Worm (Caenorhabditis elegans) whole organism, late embryonic: ENCODE results near the gene dpy-31.
A peak's percentile ranks its signal among the peaks of the same experiment; 100 is the strongest.

ENCODE experiments used
- C08G9.2 ChIP-seq: sonication (generic microtip); optimal IDR thresholded peaks from 2 replicates; lab custom pipeline; 2016; ENCODE audit warnings: mild to moderate bottlenecking, missing genetic modification characterization, moderate library complexity, missing compliant biosample characterization
- C38D4.7 ChIP-seq: fragments of 200-800 bp; sonication (Bioruptor generic); optimal IDR thresholded peaks from 2 replicates; lab custom pipeline; 2018; ENCODE audit warnings: mild to moderate bottlenecking, missing genetic modification characterization, moderate library complexity, missing compliant biosample characterization
- F13H6.1 ChIP-seq: sonication (generic microtip); optimal IDR thresholded peaks from 2 replicates; lab custom pipeline; 2016; ENCODE audit warnings: missing genetic modification characterization, missing compliant biosample characterization
- K02D7.2 ChIP-seq: sonication (generic microtip); optimal IDR thresholded peaks from 2 replicates; lab custom pipeline; 2017; ENCODE audit warnings: mild to moderate bottlenecking, missing genetic modification characterization, missing compliant biosample characterization
- Y22D7AL.16 ChIP-seq: sonication (generic microtip); optimal IDR thresholded peaks from 2 replicates; lab custom pipeline; 2016; ENCODE audit warnings: missing genetic modification characterization, missing compliant biosample characterization
- ahr-1 ChIP-seq: sonication (generic microtip); optimal IDR thresholded peaks from 2 replicates; lab custom pipeline; 2016; ENCODE audit warnings: missing genetic modification characterization, missing compliant biosample characterization
- ceh-18 ChIP-seq: sonication (generic microtip); optimal IDR thresholded peaks from 2 replicates; lab custom pipeline; 2016; ENCODE audit warnings: missing genetic modification characterization, missing compliant biosample characterization
- ceh-2 ChIP-seq: sonication (generic microtip); optimal IDR thresholded peaks from 2 replicates; lab custom pipeline; 2016; ENCODE audit warnings: missing genotype, missing genetic modification characterization, missing compliant biosample characterization
- ceh-22 ChIP-seq: sonication (generic microtip); optimal IDR thresholded peaks from 2 replicates; lab custom pipeline; 2017; ENCODE audit warnings: missing biosample characterization, missing genetic modification characterization
- ceh-24 ChIP-seq: sonication (generic microtip); optimal IDR thresholded peaks from 2 replicates; lab custom pipeline; 2016; ENCODE audit warnings: mild to moderate bottlenecking, missing genetic modification characterization, missing compliant biosample characterization
- ceh-30 ChIP-seq: fragments of 150-350 bp; optimal IDR thresholded peaks from 2 replicates; lab custom pipeline; 2014; ENCODE audit warnings: missing biosample characterization, missing genetic modification characterization
- ceh-31 ChIP-seq: sonication (generic microtip); optimal IDR thresholded peaks from 2 replicates; lab custom pipeline; 2016; ENCODE audit warnings: missing genetic modification characterization, missing compliant biosample characterization
- ceh-34 ChIP-seq: sonication (generic microtip); optimal IDR thresholded peaks from 2 replicates; lab custom pipeline; 2016; ENCODE audit warnings: mild to moderate bottlenecking, missing genetic modification characterization, missing compliant biosample characterization
- ceh-6 ChIP-seq: fragments of 200-800 bp; sonication (Bioruptor generic); optimal IDR thresholded peaks from 2 replicates; lab custom pipeline; 2018; ENCODE audit warnings: mild to moderate bottlenecking, missing genetic modification characterization, missing compliant biosample characterization
- dmd-4 ChIP-seq: sonication (generic microtip); optimal IDR thresholded peaks from 2 replicates; lab custom pipeline; 2016; ENCODE audit warnings: borderline replicate concordance, missing genetic modification characterization, missing compliant biosample characterization
- dve-1 ChIP-seq: sonication (generic microtip); optimal IDR thresholded peaks from 2 replicates; lab custom pipeline; 2017; ENCODE audit warnings: antibody characterized with exemption, mild to moderate bottlenecking, missing genetic modification characterization, missing compliant biosample characterization
- elt-2 ChIP-seq: sonication (generic microtip); optimal IDR thresholded peaks from 2 replicates; lab custom pipeline; 2016; ENCODE audit warnings: missing genetic modification reagents, missing genetic modification characterization, missing compliant biosample characterization
- elt-4 ChIP-seq: sonication (generic microtip); optimal IDR thresholded peaks from 2 replicates; lab custom pipeline; 2016; ENCODE audit warnings: missing genetic modification characterization, missing compliant biosample characterization
- ets-4 ChIP-seq: sonication (generic microtip); optimal IDR thresholded peaks from 2 replicates; lab custom pipeline; 2016; ENCODE audit warnings: missing genetic modification characterization, missing compliant biosample characterization
- eyg-1 ChIP-seq: sonication (generic microtip); optimal IDR thresholded peaks from 2 replicates; lab custom pipeline; 2016; ENCODE audit warnings: missing genotype, missing genetic modification characterization, missing compliant biosample characterization
- fkh-10 ChIP-seq: fragments of 150-350 bp; optimal IDR thresholded peaks from 2 replicates; lab custom pipeline; 2014; ENCODE audit warnings: missing biosample characterization, missing genetic modification reagents, missing genetic modification characterization
- hlh-30 ChIP-seq: sonication (generic microtip); optimal IDR thresholded peaks from 2 replicates; lab custom pipeline; 2017; ENCODE audit warnings: antibody characterized with exemption, missing genetic modification characterization, missing compliant biosample characterization; ENCODE audit not compliant: insufficient read depth
- hlh-6 ChIP-seq: sonication (generic microtip); optimal IDR thresholded peaks from 2 replicates; lab custom pipeline; 2016; ENCODE audit warnings: missing genotype, missing genetic modification characterization, missing compliant biosample characterization
- madf-2 ChIP-seq: sonication (generic microtip); optimal IDR thresholded peaks from 2 replicates; lab custom pipeline; 2017; ENCODE audit warnings: missing genetic modification characterization, missing compliant biosample characterization
- nfya-1 ChIP-seq: sonication (generic microtip); optimal IDR thresholded peaks from 2 replicates; lab custom pipeline; 2017; ENCODE audit warnings: missing genetic modification characterization, mild to moderate bottlenecking, missing compliant biosample characterization, antibody characterized with exemption, moderate library complexity
- pat-9 ChIP-seq: fragments of 200-800 bp; sonication (Bioruptor generic); optimal IDR thresholded peaks from 2 replicates; lab custom pipeline; 2018; ENCODE audit warnings: mild to moderate bottlenecking, missing genetic modification characterization, moderate library complexity, missing compliant biosample characterization
- pax-1 ChIP-seq: fragments of 150-350 bp; optimal IDR thresholded peaks from 2 replicates; lab custom pipeline; 2014; ENCODE audit warnings: missing biosample characterization, missing genetic modification characterization
- pha-2 ChIP-seq: sonication (generic microtip); optimal IDR thresholded peaks from 2 replicates; lab custom pipeline; 2017; ENCODE audit warnings: mild to moderate bottlenecking, missing genetic modification characterization, missing compliant biosample characterization
- pqm-1 ChIP-seq: sonication (generic microtip); optimal IDR thresholded peaks from 2 replicates; lab custom pipeline; 2016; ENCODE audit warnings: missing genetic modification characterization, missing compliant biosample characterization
- pros-1 ChIP-seq: fragments of 150-350 bp; optimal IDR thresholded peaks from 2 replicates; lab custom pipeline; 2014; ENCODE audit warnings: missing biosample characterization, missing genetic modification reagents, missing genetic modification characterization
- ref-2 ChIP-seq: sonication (generic microtip); optimal IDR thresholded peaks from 2 replicates; lab custom pipeline; 2016; ENCODE audit warnings: missing genetic modification characterization, missing compliant biosample characterization
- rnt-1 ChIP-seq: sonication (generic microtip); optimal IDR thresholded peaks from 2 replicates; lab custom pipeline; 2016; ENCODE audit warnings: missing genetic modification characterization, missing compliant biosample characterization
- sox-2 ChIP-seq: fragments of 200-800 bp; sonication (Bioruptor generic); IDR thresholded peaks from 2 replicates; pipeline ENCODE4 v1.3.6; 2022; ENCODE audit warnings: missing genetic modification reagents, missing genetic modification characterization, missing compliant biosample characterization
- sox-4 ChIP-seq: sonication (generic microtip); optimal IDR thresholded peaks from 2 replicates; lab custom pipeline; 2017; ENCODE audit warnings: mild to moderate bottlenecking, missing genetic modification characterization, inconsistent platforms, missing compliant biosample characterization
- syd-9 ChIP-seq: sonication (generic microtip); optimal IDR thresholded peaks from 2 replicates; lab custom pipeline; 2016; ENCODE audit warnings: mild to moderate bottlenecking, missing genetic modification characterization, moderate library complexity, missing compliant biosample characterization
- tbx-2 ChIP-seq: sonication (generic microtip); optimal IDR thresholded peaks from 2 replicates; lab custom pipeline; 2016; ENCODE audit warnings: missing genetic modification characterization, missing compliant biosample characterization
- unc-3 ChIP-seq, 2 experiments: fragments of 200-800 bp in 1 of 2; sonication (Bioruptor generic) in 1 of 2; sonication (generic microtip) in 1 of 2; conservative IDR thresholded peaks in 1 of 2; optimal IDR thresholded peaks in 1 of 2; 2 replicates each; pipeline versions ENCODE4 v1.3.6 to Lab custom; 2016 to 2022; ENCODE audit warnings: missing compliant biosample characterization in 2 of 2, missing genetic modification characterization in 2 of 2, missing genetic modification reagents in 1 of 2
- unc-42 ChIP-seq: sonication (generic microtip); optimal IDR thresholded peaks from 2 replicates; lab custom pipeline; 2016; ENCODE audit warnings: missing genotype, missing genetic modification characterization, missing compliant biosample characterization
- unc-55 ChIP-seq: sonication (generic microtip); optimal IDR thresholded peaks from 2 replicates; lab custom pipeline; 2017; ENCODE audit warnings: missing biosample characterization, missing genetic modification reagents, missing genetic modification characterization

Gene dpy-31

DNA sequence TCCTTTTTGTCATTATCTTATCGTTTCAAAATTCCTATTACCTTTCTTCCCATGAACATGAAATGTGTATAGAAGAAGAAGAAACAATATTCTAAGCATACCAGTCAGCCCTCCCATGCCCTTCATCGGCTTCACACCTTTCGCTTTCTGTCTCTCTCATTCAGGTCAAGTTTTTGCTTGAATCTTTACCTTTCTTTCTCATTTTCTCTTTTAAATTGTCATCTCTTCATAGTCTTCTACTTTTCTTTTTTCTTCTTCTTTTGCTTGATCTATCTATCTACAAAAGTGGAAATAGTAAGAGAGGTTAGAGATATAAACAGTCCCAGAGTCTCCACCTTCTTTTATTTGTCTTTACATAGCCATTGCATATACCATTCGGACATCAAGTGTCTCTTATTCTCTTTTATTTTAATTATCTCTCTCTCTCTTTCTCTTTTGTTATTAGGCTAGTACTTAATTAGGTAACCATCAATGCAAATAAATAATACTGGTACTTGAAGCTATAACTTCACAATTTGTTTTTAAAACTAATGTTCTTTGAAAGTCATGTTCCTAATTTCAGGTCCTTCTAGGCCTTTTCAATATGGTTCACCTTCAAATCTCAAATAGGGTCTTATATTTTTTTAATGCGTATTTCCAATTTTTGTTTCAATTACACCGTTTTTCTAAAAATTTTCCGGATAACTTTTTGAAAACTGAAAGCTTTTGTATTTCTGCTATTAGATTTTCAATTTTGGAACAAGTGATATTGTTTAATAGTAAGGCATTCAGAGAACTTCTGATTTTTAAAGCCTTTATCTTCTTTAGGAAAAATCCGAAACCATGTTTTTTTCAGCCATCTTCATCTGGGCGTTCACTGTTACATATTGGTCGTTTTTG, at the start of gene dpy-31:
Gene dpy-31, plus strand, starts transcription at position 829 of the 879 bp plus-strand sequence.
- no peak for TF ChIP-seq K02D7.2 (tag; lab: Kevin White, UChicago)
- TF ChIP-seq ets-4 = no peak
- no peak for TF ChIP-seq Y22D7AL.16
- no peak for TF ChIP-seq ceh-6 (GFP tag; lab: Kevin White, UChicago)
- no peak for TF ChIP-seq ceh-22
- TF ChIP-seq rnt-1 = no peak
- TF ChIP-seq elt-4 (tag; lab: Kevin White, UChicago) = no peak

DNA sequence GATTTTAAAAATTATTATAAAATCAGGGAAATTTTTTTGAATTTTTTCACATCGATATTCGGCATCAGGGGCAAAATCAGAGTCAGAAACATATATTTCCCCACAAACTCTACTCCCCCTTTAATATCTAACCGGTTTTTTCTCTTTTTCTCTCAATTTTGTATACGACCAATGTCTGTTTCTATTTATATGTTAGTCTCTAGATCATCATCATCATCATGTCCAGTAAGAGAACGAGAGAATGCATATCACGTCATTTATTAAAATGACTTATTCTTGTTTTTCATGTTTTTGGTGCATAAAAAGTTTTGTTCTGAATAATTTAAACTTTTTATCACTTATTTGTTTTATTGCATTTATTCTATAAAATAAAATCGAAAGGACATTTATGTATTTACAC, 49.4 kb upstream of the dpy-31 start:
- no peak for TF ChIP-seq ceh-6 (GFP tag; lab: Kevin White, UChicago)
- TF ChIP-seq eyg-1 (tag; lab: Kevin White, UChicago) = no peak
- TF ChIP-seq ahr-1 (tag; lab: Kevin White, UChicago) = no peak
- no peak for TF ChIP-seq ceh-34 (tag; lab: Kevin White, UChicago)
- TF ChIP-seq madf-2 = no peak
- TF ChIP-seq fkh-10 (GFP tag; lab: Kevin White, UChicago) = no peak
- TF ChIP-seq pqm-1 = no peak
- TF ChIP-seq hlh-30 (tag; lab: Kevin White, UChicago) = no peak
- no peak for TF ChIP-seq pat-9 (tag; lab: Kevin White, UChicago)
- no peak for TF ChIP-seq pros-1 (tag; lab: Kevin White, UChicago)
- TF ChIP-seq ceh-2 (tag; lab: Kevin White, UChicago) = no peak

DNA sequence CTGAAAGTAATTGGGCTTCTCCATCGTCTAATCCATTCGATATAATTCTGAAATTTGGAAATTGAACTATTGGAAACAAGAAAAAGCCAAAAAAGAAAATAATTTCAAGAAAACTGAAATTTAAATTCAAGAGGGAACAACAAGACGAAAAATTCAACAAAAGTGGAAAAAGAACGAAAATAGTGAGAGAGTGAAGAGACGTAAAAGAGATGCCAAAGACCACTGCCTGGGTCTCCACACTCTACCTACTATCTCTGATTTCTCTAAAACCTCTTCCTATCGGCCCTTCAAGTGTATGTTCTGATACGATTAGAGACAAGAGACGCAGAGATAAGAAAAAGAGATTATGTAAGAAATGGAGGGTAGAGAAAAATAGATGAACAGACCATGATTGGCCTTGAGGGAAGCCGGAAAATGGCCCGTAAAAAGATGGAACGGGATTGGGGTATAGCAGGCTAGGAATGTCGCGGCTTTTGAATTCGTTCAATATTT, 48.2 kb upstream of the dpy-31 start, which contains the start of gene ogt-1:
Gene ogt-1, minus strand, starts transcription at position 51 of the 492 bp plus-strand sequence.
- TF ChIP-seq C08G9.2 (tag; lab: Kevin White, UChicago) (no peak), ceh-30 (tag; lab: Kevin White, UChicago) (no peak), dmd-4 (tag; lab: Kevin White, UChicago) (no peak), C38D4.7 (GFP tag; lab: Kevin White, UChicago) (no peak), ceh-24 (tag; lab: Kevin White, UChicago) (no peak), ets-4 (no peak), F13H6.1 (no peak), tbx-2 (tag; lab: Kevin White, UChicago) (peak; percentile 4), ceh-31 (tag; lab: Kevin White, UChicago) (peak; percentile 68), syd-9 (no peak), unc-3 (GFP tag; conservative IDR thresholded peaks at IDR 0.05; lab: Robert Waterston, UW) (no peak), unc-3 (tag; optimal IDR thresholded peaks at IDR 0.05; lab: Kevin White, UChicago) (no peak), rnt-1 (peak; percentile 14), sox-4 (no peak), pros-1 (tag; lab: Kevin White, UChicago) (no peak), elt-2 (tag; lab: Kevin White, UChicago) (no peak), pat-9 (tag; lab: Kevin White, UChicago) (no peak), nfya-1 (tag; lab: Kevin White, UChicago) (peak; percentile 93), ceh-34 (tag; lab: Kevin White, UChicago) (no peak), unc-55 (GFP tag; lab: Kevin White, UChicago) (peak; percentile 78), dve-1 (tag; lab: Kevin White, UChicago) (peak; percentile 12), hlh-6 (tag; lab: Kevin White, UChicago) (no peak), sox-2 (GFP tag; lab: Robert Waterston, UW) (no peak), ceh-18 (tag; lab: Kevin White, UChicago) (peak; percentile 9), ref-2 (tag; lab: Kevin White, UChicago) (no peak), pha-2 (tag; lab: Kevin White, UChicago) (no peak), pax-1 (tag; lab: Kevin White, UChicago) (peak; percentile 79), pqm-1 (no peak), unc-42 (tag; lab: Kevin White, UChicago) (peak; percentile 66)
